Worm (Caenorhabditis elegans) whole organism, L4/young adult: ENCODE data around the gene Y43C5A.4.

Experiments
- W03F9.2 ChIP-seq: fragments of 150-350 bp; optimal IDR thresholded peaks from 2 replicates; lab custom pipeline; 2014; ENCODE audit warnings: missing biosample characterization, missing genetic modification characterization
- dao-5 ChIP-seq: sonication (generic microtip); optimal IDR thresholded peaks from 2 replicates; lab custom pipeline; 2016; ENCODE audit warnings: missing genotype, missing genetic modification characterization, moderate library complexity, missing compliant biosample characterization

- TF ChIP-seq dao-5 (tag; lab: Kevin White, UChicago) = no peak
- TF ChIP-seq W03F9.2 (tag; lab: Kevin White, UChicago) = no peak
Observed at ce11 chrIV:10273781-10274313, 4.0 kb upstream of the Y43C5A.4 start, which contains the start of gene Y43C5A.3.
